Worm (Caenorhabditis elegans) whole organism, young adult: ENCODE data around the gene B0336.7.

Experiments
- B0019.2 ChIP-seq: fragments of 200-800 bp; sonication (Bioruptor generic); conservative IDR thresholded peaks from 2 replicates; pipeline ENCODE4 v1.3.6; 2022; ENCODE audit warnings: missing genetic modification reagents, missing genetic modification characterization, missing compliant biosample characterization
- B0035.1 ChIP-seq: sonication (generic microtip); optimal IDR thresholded peaks from 2 replicates; lab custom pipeline; 2016; ENCODE audit warnings: missing genetic modification characterization, mild to moderate bottlenecking, missing compliant biosample characterization, missing genotype, missing genetic modification reagents
- D2030.7 ChIP-seq: fragments of 200-800 bp; sonication (Bioruptor generic); IDR thresholded peaks from 2 replicates; pipeline ENCODE4 v1.3.6; 2022; ENCODE audit warnings: missing genetic modification reagents, missing genetic modification characterization, missing compliant biosample characterization
- F22D6.2 ChIP-seq: sonication (generic microtip); optimal IDR thresholded peaks from 2 replicates; lab custom pipeline; 2016; ENCODE audit warnings: mild to moderate bottlenecking, missing genetic modification characterization, missing compliant biosample characterization
- F23B12.7 ChIP-seq: sonication (generic microtip); optimal IDR thresholded peaks from 2 replicates; lab custom pipeline; 2017; ENCODE audit warnings: missing genetic modification characterization, mild to moderate bottlenecking, missing compliant biosample characterization, antibody characterized with exemption, moderate library complexity; ENCODE audit not compliant: insufficient read depth
- F52B5.7 ChIP-seq: sonication (generic microtip); optimal IDR thresholded peaks from 2 replicates; lab custom pipeline; 2016; ENCODE audit warnings: mild to moderate bottlenecking, missing genetic modification characterization, missing compliant biosample characterization
- F57C9.4 ChIP-seq: sonication (generic microtip); optimal IDR thresholded peaks from 2 replicates; lab custom pipeline; 2017; ENCODE audit warnings: mild to moderate bottlenecking, missing genetic modification characterization, missing compliant biosample characterization
- T26A5.8 ChIP-seq: sonication (generic microtip); optimal IDR thresholded peaks from 2 replicates; lab custom pipeline; 2016; ENCODE audit warnings: missing genetic modification characterization, missing compliant biosample characterization
- Y53F4B.3 ChIP-seq: fragments of 200-800 bp; sonication (Bioruptor generic); IDR thresholded peaks from 2 replicates; pipeline ENCODE4 v1.3.6; 2022; ENCODE audit warnings: missing genetic modification reagents, missing genetic modification characterization, missing compliant biosample characterization
- Y53G8AR.9 ChIP-seq: fragments of 200-800 bp; sonication (Bioruptor generic); conservative IDR thresholded peaks from 2 replicates; pipeline ENCODE4 v1.3.6; 2022; ENCODE audit warnings: missing genetic modification reagents, missing genetic modification characterization, missing compliant biosample characterization
- akir-1 ChIP-seq: fragments of 200-800 bp; sonication (Bioruptor generic); optimal IDR thresholded peaks from 2 replicates; lab custom pipeline; 2018; ENCODE audit warnings: mild to moderate bottlenecking, missing genetic modification characterization, moderate library complexity, missing compliant biosample characterization
- ama-1 ChIP-seq, 3 experiments: fragments of 150-350 bp in 1 of 3; sonication (generic microtip) in 2 of 3; optimal IDR thresholded peaks; 2 replicates each; lab custom pipeline; 2014 to 2018; ENCODE audit warnings: missing biosample characterization in 2 of 3, missing genetic modification characterization in 2 of 3, missing genetic modification reagents in 2 of 3
- athp-1 ChIP-seq: sonication (generic microtip); optimal IDR thresholded peaks from 2 replicates; lab custom pipeline; 2017; ENCODE audit warnings: mild to moderate bottlenecking, missing genetic modification characterization, missing compliant biosample characterization
- attf-5 ChIP-seq: fragments of 200-800 bp; sonication (Bioruptor generic); optimal IDR thresholded peaks from 2 replicates; lab custom pipeline; 2018; ENCODE audit warnings: mild to moderate bottlenecking, missing genetic modification characterization, missing compliant biosample characterization
- bed-2 ChIP-seq: fragments of 200-800 bp; sonication (Bioruptor generic); IDR thresholded peaks from 2 replicates; pipeline ENCODE4 v1.3.6; 2022; ENCODE audit warnings: missing genetic modification reagents, missing genetic modification characterization, missing compliant biosample characterization
- cebp-2 ChIP-seq: fragments of 200-800 bp; sonication (Bioruptor generic); IDR thresholded peaks from 2 replicates; pipeline ENCODE4 v1.3.6; 2022; ENCODE audit warnings: missing genetic modification characterization, missing compliant biosample characterization
- ceh-27 ChIP-seq: fragments of 200-800 bp; sonication (Bioruptor generic); optimal IDR thresholded peaks from 2 replicates; lab custom pipeline; 2018; ENCODE audit warnings: mild to moderate bottlenecking, missing genetic modification characterization, moderate library complexity, missing compliant biosample characterization
- ceh-91 ChIP-seq: fragments of 200-800 bp; sonication (Bioruptor generic); IDR thresholded peaks from 2 replicates; pipeline ENCODE4 v1.3.6; 2022; ENCODE audit warnings: missing genetic modification reagents, missing genetic modification characterization, missing compliant biosample characterization
- dpff-1 ChIP-seq: sonication (generic microtip); optimal IDR thresholded peaks from 2 replicates; lab custom pipeline; 2017; ENCODE audit warnings: mild to moderate bottlenecking, missing genetic modification characterization, missing compliant biosample characterization
- ets-4 ChIP-seq: fragments of 200-800 bp; sonication (Bioruptor generic); optimal IDR thresholded peaks from 2 replicates; lab custom pipeline; 2018; ENCODE audit warnings: mild to moderate bottlenecking, missing genetic modification characterization, missing compliant biosample characterization
- gei-17 ChIP-seq: fragments of 200-800 bp; sonication (Bioruptor generic); optimal IDR thresholded peaks from 2 replicates; lab custom pipeline; 2018; ENCODE audit warnings: mild to moderate bottlenecking, missing genetic modification characterization, missing compliant biosample characterization
- him-1 ChIP-seq: sonication (generic microtip); optimal IDR thresholded peaks from 2 replicates; lab custom pipeline; 2016; ENCODE audit warnings: missing genotype, missing genetic modification reagents, missing genetic modification characterization, missing compliant biosample characterization
- hlh-26 ChIP-seq: fragments of 200-800 bp; sonication (Bioruptor generic); conservative IDR thresholded peaks from 2 replicates; pipeline ENCODE4 v1.3.6; 2022; ENCODE audit warnings: missing genetic modification reagents, missing genetic modification characterization, missing compliant biosample characterization
- hmg-1.2 ChIP-seq: fragments of 200-800 bp; sonication (Bioruptor generic); IDR thresholded peaks from 2 replicates; pipeline ENCODE4 v1.3.6; 2022; ENCODE audit warnings: missing genetic modification reagents, missing genetic modification characterization, missing compliant biosample characterization
- hmg-20 ChIP-seq: fragments of 200-800 bp; sonication (Bioruptor generic); IDR thresholded peaks from 2 replicates; pipeline ENCODE4 v1.3.6; 2022; ENCODE audit warnings: missing genetic modification reagents, missing genetic modification characterization, missing compliant biosample characterization
- hrde-1 ChIP-seq: sonication (generic microtip); optimal IDR thresholded peaks from 2 replicates; lab custom pipeline; 2016; ENCODE audit warnings: missing genetic modification characterization, mild to moderate bottlenecking, missing compliant biosample characterization, moderate library complexity, missing genotype, missing genetic modification reagents, borderline replicate concordance
- lir-1 ChIP-seq: fragments of 200-800 bp; sonication (Bioruptor generic); conservative IDR thresholded peaks from 2 replicates; pipeline ENCODE4 v1.3.6; 2022; ENCODE audit warnings: missing genetic modification reagents, missing genetic modification characterization, missing compliant biosample characterization
- lsl-1 ChIP-seq: fragments of 200-800 bp; sonication (Bioruptor generic); optimal IDR thresholded peaks from 2 replicates; lab custom pipeline; 2018; ENCODE audit warnings: mild to moderate bottlenecking, missing genetic modification characterization, moderate library complexity, missing compliant biosample characterization
- madf-6 ChIP-seq: fragments of 200-800 bp; sonication (Bioruptor generic); IDR thresholded peaks from 2 replicates; pipeline ENCODE4 v1.3.6; 2022; ENCODE audit warnings: missing genetic modification reagents, missing genetic modification characterization, missing compliant biosample characterization
- mes-4 ChIP-seq: sonication (generic microtip); optimal IDR thresholded peaks from 2 replicates; lab custom pipeline; 2016; ENCODE audit warnings: missing genotype, missing genetic modification characterization, missing compliant biosample characterization
- mxl-1 ChIP-seq: sonication (generic microtip); optimal IDR thresholded peaks from 2 replicates; lab custom pipeline; 2016; ENCODE audit warnings: missing genetic modification characterization, missing compliant biosample characterization
- nhr-80 ChIP-seq: sonication (generic microtip); optimal IDR thresholded peaks from 2 replicates; lab custom pipeline; 2016; ENCODE audit warnings: missing genetic modification characterization, missing compliant biosample characterization
- nhr-90 ChIP-seq: sonication (generic microtip); optimal IDR thresholded peaks from 2 replicates; lab custom pipeline; 2016; ENCODE audit warnings: missing genotype, mild to moderate bottlenecking, missing genetic modification characterization, missing compliant biosample characterization
- pha-4 ChIP-seq: fragments of 150-350 bp; sonication (generic microtip); optimal IDR thresholded peaks from 2 replicates; lab custom pipeline; 2014; ENCODE audit warnings: missing biosample characterization, missing genetic modification reagents, missing genetic modification characterization
- rcor-1 ChIP-seq: fragments of 200-800 bp; sonication (Bioruptor generic); IDR thresholded peaks from 2 replicates; pipeline ENCODE4 v1.3.6; 2022; ENCODE audit warnings: missing genetic modification reagents, missing genetic modification characterization, missing compliant biosample characterization
- rec-8 ChIP-seq, 2 experiments: sonication (generic microtip); optimal IDR thresholded peaks; 2 replicates each; lab custom pipeline; 2016; ENCODE audit warnings: mild to moderate bottlenecking in 2 of 2, missing genetic modification characterization in 2 of 2, missing genetic modification reagents in 2 of 2, missing genotype in 2 of 2, missing biosample characterization in 1 of 2, missing compliant biosample characterization in 1 of 2, moderate library complexity in 1 of 2
- sdz-38 ChIP-seq: sonication (generic microtip); optimal IDR thresholded peaks from 2 replicates; lab custom pipeline; 2016; ENCODE audit warnings: missing genotype, missing genetic modification characterization, missing compliant biosample characterization
- snpc-1.1 ChIP-seq: sonication (generic microtip); optimal IDR thresholded peaks from 2 replicates; lab custom pipeline; 2017; ENCODE audit warnings: missing genetic modification characterization, mild to moderate bottlenecking, missing compliant biosample characterization, antibody characterized with exemption, moderate library complexity, missing genotype, missing genetic modification reagents; ENCODE audit not compliant: insufficient read depth
- tbp1 ChIP-seq: fragments of 200-800 bp; sonication (Bioruptor generic); optimal IDR thresholded peaks from 2 replicates; lab custom pipeline; 2018; ENCODE audit warnings: mild to moderate bottlenecking, missing genetic modification characterization, missing compliant biosample characterization
- tlf-1 ChIP-seq: fragments of 200-800 bp; sonication (Bioruptor generic); optimal IDR thresholded peaks from 2 replicates; lab custom pipeline; 2018; ENCODE audit warnings: mild to moderate bottlenecking, missing genetic modification characterization, missing compliant biosample characterization
- unc-130 ChIP-seq: sonication (generic microtip); optimal IDR thresholded peaks from 2 replicates; lab custom pipeline; 2016; ENCODE audit warnings: missing genetic modification reagents, missing genetic modification characterization, missing compliant biosample characterization
- zim-3 ChIP-seq: sonication (generic microtip); optimal IDR thresholded peaks from 2 replicates; lab custom pipeline; 2017; ENCODE audit warnings: mild to moderate bottlenecking, missing genetic modification characterization, moderate library complexity, missing compliant biosample characterization
- ztf-25 ChIP-seq: fragments of 200-800 bp; sonication (Bioruptor generic); IDR thresholded peaks from 2 replicates; pipeline ENCODE4 v1.3.6; 2022; ENCODE audit warnings: missing genetic modification reagents, missing genetic modification characterization, missing compliant biosample characterization
- ztf-28 ChIP-seq: fragments of 200-800 bp; sonication (Bioruptor generic); IDR thresholded peaks from 2 replicates; pipeline ENCODE4 v1.3.6; 2022; ENCODE audit warnings: missing genetic modification reagents, missing genetic modification characterization, missing compliant biosample characterization
- ztf-6 ChIP-seq: fragments of 200-800 bp; sonication (Bioruptor generic); IDR thresholded peaks from 2 replicates; pipeline ENCODE4 v1.3.6; 2022; ENCODE audit warnings: missing genetic modification reagents, missing genetic modification characterization, missing compliant biosample characterization

B0336.7 gene

DNA sequence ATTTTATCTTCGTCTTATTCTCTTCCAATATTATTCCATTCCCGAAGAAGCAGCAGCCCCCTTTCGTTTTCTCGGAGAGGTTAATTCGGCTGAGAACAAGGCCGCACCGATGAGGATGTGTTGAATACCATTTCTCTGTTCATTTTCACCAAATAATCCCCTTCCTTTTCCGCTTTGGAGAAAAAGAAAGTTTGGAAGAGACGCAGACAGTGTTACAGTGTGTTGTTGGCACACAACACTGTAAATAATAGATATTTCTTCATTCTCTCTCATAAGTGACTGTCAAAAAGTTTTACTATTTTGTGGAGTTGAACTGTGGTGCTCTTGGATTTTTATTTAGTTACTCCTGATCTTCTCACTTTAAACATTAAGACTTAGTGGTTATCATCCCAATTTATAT lies 31.9 kb downstream of the B0336.7 start:
- TF ChIP-seq ceh-91 (GFP tag; lab: Robert Waterston, UW) (no peak), rec-8 (tag; optimal IDR thresholded peaks at IDR 0.05; lab: Kevin White, UChicago) (no peak), ets-4 (GFP tag; lab: Kevin White, UChicago) (no peak), B0035.1 (tag; lab: Kevin White, UChicago) (no peak), hmg-20 (GFP tag; lab: Robert Waterston, UW) (no peak), ztf-6 (no peak), T26A5.8 (tag; lab: Kevin White, UChicago) (no peak), unc-130 (no peak), F57C9.4 (no peak), hmg-1.2 (GFP tag; lab: Robert Waterston, UW) (no peak; the same call in 1 of the 2 replicates), sdz-38 (tag; lab: Kevin White, UChicago) (no peak), nhr-80 (tag; lab: Kevin White, UChicago) (no peak), attf-5 (no peak), ceh-27 (no peak)
- TF ChIP-seq, all 124 proteins: peak for 0

DNA sequence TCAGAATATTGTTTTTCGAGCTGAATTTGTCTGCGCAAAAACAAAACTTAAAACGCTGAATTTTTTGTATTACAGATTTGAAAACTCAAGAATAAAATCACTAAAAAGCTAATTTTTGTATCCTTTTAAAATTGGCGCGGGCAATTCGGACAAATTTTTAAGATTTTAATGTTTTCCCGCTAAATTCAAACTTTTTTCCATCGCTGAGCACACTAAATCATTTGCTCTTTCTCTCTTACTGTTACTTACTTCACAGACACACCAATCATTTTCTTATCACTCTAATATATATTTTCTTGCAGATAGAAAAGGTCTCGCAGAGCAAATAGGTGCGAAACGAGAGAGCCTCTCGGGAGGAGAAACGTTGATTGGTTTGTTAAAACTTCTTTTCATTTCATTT lies 33.2 kb downstream of the B0336.7 start, which contains the start of gene par-3:
Gene par-3 (plus strand): TSS at position 301 of the 400 bp plus-strand sequence.
- TF ChIP-seq nhr-80 (tag; lab: Kevin White, UChicago) (peak; percentile 15), hrde-1 (tag; lab: Kevin White, UChicago) (no peak)

DNA sequence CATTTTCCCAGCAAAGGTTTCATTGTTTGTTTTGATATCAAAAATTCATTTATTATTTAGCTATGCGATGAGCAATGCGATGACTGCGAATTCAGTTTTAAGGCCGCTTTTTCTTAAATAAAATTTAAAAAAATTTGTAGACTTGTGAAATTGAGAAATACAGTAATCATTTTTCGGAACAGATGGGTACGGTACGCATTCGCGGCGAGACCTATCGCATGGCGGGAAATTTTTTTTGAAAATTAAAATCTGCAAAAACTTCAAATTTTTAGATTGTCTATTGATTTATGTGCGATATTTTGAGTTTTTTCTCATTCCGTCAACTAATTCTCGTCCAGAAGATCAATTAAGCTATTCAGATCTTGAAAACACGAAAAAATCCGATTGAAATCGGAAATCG lies 33.6 kb downstream of the B0336.7 start:
- no peak for TF ChIP-seq cebp-2 (GFP tag; lab: Robert Waterston, UW)
- no peak for TF ChIP-seq F23B12.7 (tag; lab: Kevin White, UChicago)
- no peak for TF ChIP-seq ceh-27
- TF ChIP-seq hrde-1 (tag; lab: Kevin White, UChicago), result peak; percentile 56
- no peak for TF ChIP-seq mes-4 (tag; lab: Kevin White, UChicago)
- TF ChIP-seq F57C9.4, result no peak
- TF ChIP-seq akir-1 (GFP tag; lab: Kevin White, UChicago), result no peak
- TF ChIP-seq tbp1 (GFP tag; lab: Kevin White, UChicago), result peak; percentile 64
- TF ChIP-seq lsl-1, result peak; percentile 100
- no peak for TF ChIP-seq zim-3
- no peak for TF ChIP-seq him-1
- peak; percentile 85 for TF ChIP-seq B0019.2
- no peak for TF ChIP-seq rec-8 (tag; optimal IDR thresholded peaks at IDR 0.05; lab: Kevin White, UChicago)
- TF ChIP-seq tlf-1 (GFP tag; lab: Kevin White, UChicago), result peak; percentile 82
- TF ChIP-seq D2030.7 (GFP tag; lab: Robert Waterston, UW), result peak; percentile 93
- no peak for TF ChIP-seq dpff-1 (tag; lab: Kevin White, UChicago)
- TF ChIP-seq ama-1 (optimal IDR thresholded peaks at IDR 0.05; lab: Kevin White, UChicago), result no peak
- TF ChIP-seq ama-1 (GFP tag; optimal IDR thresholded peaks at IDR 0.05; lab: Kevin White, UChicago), result no peak
- TF ChIP-seq Y53F4B.3 (GFP tag; lab: Robert Waterston, UW), result no peak
- TF ChIP-seq ztf-28, result no peak
- TF ChIP-seq lir-1 (GFP tag; lab: Robert Waterston, UW), result no peak; the same call in 1 of the 2 replicates
- peak; percentile 59; the same call in 1 of the 2 replicates for TF ChIP-seq hmg-1.2 (GFP tag; lab: Robert Waterston, UW)
- TF ChIP-seq pha-4, result no peak
- TF ChIP-seq nhr-90 (tag; lab: Kevin White, UChicago), result no peak
- peak; percentile 83 for TF ChIP-seq Y53G8AR.9 (GFP tag; lab: Robert Waterston, UW)
- peak; percentile 86 for TF ChIP-seq rcor-1
- TF ChIP-seq mxl-1 (tag; lab: Kevin White, UChicago), result no peak
- no peak for TF ChIP-seq hlh-26 (GFP tag; lab: Robert Waterston, UW)
- TF ChIP-seq madf-6, result peak; percentile 100
- no peak for TF ChIP-seq bed-2 (GFP tag; lab: Robert Waterston, UW)
- TF ChIP-seq gei-17 (GFP tag; lab: Kevin White, UChicago), result no peak
- no peak for TF ChIP-seq F22D6.2 (tag; lab: Kevin White, UChicago)
- no peak for TF ChIP-seq ztf-25 (GFP tag; lab: Robert Waterston, UW)
- no peak for TF ChIP-seq F52B5.7
- peak; percentile 56 for TF ChIP-seq athp-1 (tag; lab: Kevin White, UChicago)
- TF ChIP-seq snpc-1.1 (tag; lab: Kevin White, UChicago), result peak; percentile 85
